Worm (Caenorhabditis elegans): ENCODE results near the gene F17H10.4.
A peak's percentile ranks its signal among the peaks of the same experiment; 100 is the strongest.

F17H10.4 gene

ce11 chrX:13121104-13121503 lies 5.2 kb downstream of the F17H10.4 start (continued):
- TF ChIP-seq spr-1 (tag; optimal IDR thresholded peaks at IDR 0.05) (peak; percentile 33), sdz-12 (GFP tag; optimal IDR thresholded peaks at IDR 0.05) (peak; percentile 88), hlh-11 (tag; optimal IDR thresholded peaks at IDR 0.05) (peak; percentile 76), ceh-62 (tag; optimal IDR thresholded peaks at IDR 0.05) (no peak), dve-1 (tag; optimal IDR thresholded peaks at IDR 0.05; ENCODE audit: insufficient read depth) (peak; percentile 60), lsy-2 (tag; optimal IDR thresholded peaks at IDR 0.05) (peak in 1 of 2 experiments; percentile 59), nhr-237 (tag; optimal IDR thresholded peaks at IDR 0.05) (no peak), daf-19 (GFP tag; conservative IDR thresholded peaks at IDR 0.05) (no peak), cey-2 (tag; optimal IDR thresholded peaks at IDR 0.05; ENCODE audit: borderline replicate concordance, insufficient read depth) (no peak), T26A8.4 (GFP tag; IDR thresholded peaks at IDR 0.05) (no peak)

- TF ChIP-seq aha-1 (tag): peak; percentile 48
- no peak for TF ChIP-seq nhr-42 (GFP tag; IDR thresholded peaks at IDR 0.05)
- no peak for TF ChIP-seq nhr-25 (tag; optimal IDR thresholded peaks at IDR 0.05; ENCODE audit: borderline replicate concordance, insufficient read depth)
- peak; percentile 31 for TF ChIP-seq hlh-30 (tag; optimal IDR thresholded peaks at IDR 0.05; ENCODE audit: insufficient read depth)
- TF ChIP-seq unc-62 (GFP tag; optimal IDR thresholded peaks at IDR 0.05 in 1 of 2): no peak
- no peak for TF ChIP-seq unc-62 (tag; optimal IDR thresholded peaks at IDR 0.05)
Measured at ce11 chrX:13119900-13120299, 6.4 kb downstream of the F17H10.4 start.

DNA sequence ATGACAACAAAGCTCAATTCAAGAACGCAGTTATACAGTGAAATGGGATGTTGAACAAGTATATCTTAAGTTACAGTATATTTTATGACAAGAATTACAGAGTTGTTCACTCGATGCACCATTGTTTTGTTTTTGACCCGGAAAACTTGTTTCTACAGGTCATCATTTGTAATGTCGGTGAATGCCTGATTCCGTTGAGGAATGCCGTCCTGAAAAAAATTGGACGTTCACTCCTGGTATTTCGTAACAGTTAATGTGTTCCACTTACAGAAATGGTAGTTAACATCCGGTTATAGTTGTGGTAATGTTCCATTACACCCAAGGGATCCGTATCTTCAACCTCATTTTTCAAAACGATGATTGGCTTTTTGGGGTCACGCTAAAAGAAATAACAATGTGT lies 9.9 kb downstream of the F17H10.4 start:
- TF ChIP-seq T20F7.1 (GFP tag; optimal IDR thresholded peaks at IDR 0.05) (no peak), aha-1 (tag) (peak; percentile 83), set-16 (GFP tag; IDR thresholded peaks at IDR 0.05) (no peak), daf-19 (GFP tag; conservative IDR thresholded peaks at IDR 0.05) (no peak), pqm-1 (tag; optimal IDR thresholded peaks at IDR 0.05) (no peak), hlh-11 (tag; optimal IDR thresholded peaks at IDR 0.05) (no peak)

DNA sequence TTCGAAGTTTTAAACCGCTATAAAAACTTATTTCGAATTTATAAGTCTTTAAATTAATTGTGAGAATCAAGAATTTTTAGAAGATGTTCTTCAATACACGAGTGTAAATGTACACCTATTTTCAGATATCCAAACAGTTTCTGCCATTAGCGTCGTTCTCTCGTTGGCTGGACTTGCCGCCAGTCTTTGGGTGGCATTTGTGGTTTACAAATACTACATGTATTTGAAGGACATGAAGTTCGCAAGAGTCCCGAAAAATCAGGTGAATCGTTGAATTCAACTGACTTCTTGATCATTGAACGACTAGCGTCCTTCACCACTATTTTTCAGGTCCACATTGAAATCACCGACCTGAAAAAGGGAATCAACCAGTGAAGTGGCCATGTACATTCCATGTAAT lies 10.6 kb downstream of the F17H10.4 start:
- TF ChIP-seq rbr-2 (tag; optimal IDR thresholded peaks at IDR 0.05) (no peak), mxl-3 (GFP tag; optimal IDR thresholded peaks at IDR 0.05) (no peak), ceh-82 (tag; optimal IDR thresholded peaks at IDR 0.05) (no peak), fkh-10 (GFP tag; optimal IDR thresholded peaks at IDR 0.05) (no peak), daf-16 (GFP tag; optimal IDR thresholded peaks at IDR 0.05) (no peak), daf-16 (tag; optimal IDR thresholded peaks at IDR 0.05) (no peak), sdz-12 (GFP tag; optimal IDR thresholded peaks at IDR 0.05) (no peak), nhr-11 (tag; optimal IDR thresholded peaks at IDR 0.05) (no peak), F49E8.2 (tag; optimal IDR thresholded peaks at IDR 0.05; ENCODE audit: borderline replicate concordance) (no peak), lin-38 (GFP tag; IDR thresholded peaks at IDR 0.05) (no peak)

DNA sequence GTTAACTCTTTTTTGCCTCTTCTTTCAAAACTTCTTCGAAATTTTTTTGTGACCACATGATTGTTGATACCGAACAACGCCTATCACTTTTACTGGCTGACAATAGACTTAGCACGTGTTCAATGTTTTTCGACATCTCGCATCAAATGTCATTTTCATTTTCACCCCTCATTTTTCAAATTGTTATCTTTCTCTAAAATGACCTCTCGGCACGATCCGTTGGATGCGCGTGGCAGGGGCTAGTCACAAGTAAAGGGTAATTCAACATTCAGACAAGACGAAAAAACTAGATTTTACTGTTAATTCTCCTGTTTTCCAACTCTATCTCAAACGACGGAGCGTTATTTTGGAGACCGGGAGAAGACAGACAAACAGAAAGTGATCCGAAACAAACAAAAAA lies 12.9 kb downstream of the F17H10.4 start, which contains the start of gene F17H10.2:
TSS of gene F17H10.2 (plus strand) at position 316 of the 400 bp plus-strand sequence.
- no peak for TF ChIP-seq lin-29 (GFP tag; IDR thresholded peaks at IDR 0.05)
- TF ChIP-seq zfp-2 (tag; optimal IDR thresholded peaks at IDR 0.05): no peak
- peak; percentile 78 for TF ChIP-seq mxl-3 (GFP tag; optimal IDR thresholded peaks at IDR 0.05)
- no peak for TF ChIP-seq lin-39 (tag; optimal IDR thresholded peaks at IDR 0.05)
- no peak for TF ChIP-seq madf-5 (GFP tag; IDR thresholded peaks at IDR 0.05)
- TF ChIP-seq ceh-28 (tag; optimal IDR thresholded peaks at IDR 0.05): no peak
- no peak for TF ChIP-seq zip-11 (GFP tag; IDR thresholded peaks at IDR 0.05)
- peak; percentile 91 for TF ChIP-seq hlh-30 (tag; optimal IDR thresholded peaks at IDR 0.05; ENCODE audit: insufficient read depth)
- no peak for TF ChIP-seq ztf-11 (tag; optimal IDR thresholded peaks at IDR 0.05)
- TF ChIP-seq zip-2 (tag; optimal IDR thresholded peaks at IDR 0.05): no peak
- TF ChIP-seq nhr-28 (tag; optimal IDR thresholded peaks at IDR 0.05): peak; percentile 48
- TF ChIP-seq unc-130 (GFP tag; optimal IDR thresholded peaks at IDR 0.05): no peak
- no peak for TF ChIP-seq egl-43 (GFP tag; IDR thresholded peaks at IDR 0.05)
- TF ChIP-seq duxl-1 (tag; optimal IDR thresholded peaks at IDR 0.05; ENCODE audit: poor library complexity): no peak
- TF ChIP-seq lsy-2 (tag; optimal IDR thresholded peaks at IDR 0.05): peak in 1 of 2 experiments; percentile 15
- TF ChIP-seq pha-4 (GFP tag; IDR thresholded peaks at IDR 0.05): no peak
- no peak for TF ChIP-seq pha-4 (tag; optimal IDR thresholded peaks at IDR 0.05)
- TF ChIP-seq nhr-10 (tag; optimal IDR thresholded peaks at IDR 0.05): no peak
- no peak for TF ChIP-seq nhr-76 (tag; optimal IDR thresholded peaks at IDR 0.05)
- TF ChIP-seq Y105C5A.15 (GFP tag; IDR thresholded peaks at IDR 0.05): no peak
- no peak for TF ChIP-seq cey-2 (tag; optimal IDR thresholded peaks at IDR 0.05; ENCODE audit: borderline replicate concordance, insufficient read depth)
- TF ChIP-seq egl-27 (tag; optimal IDR thresholded peaks at IDR 0.05): no peak
- no peak for TF ChIP-seq nhr-237 (tag; optimal IDR thresholded peaks at IDR 0.05)

All from whole organism, L4 larva.